Worm (Caenorhabditis elegans) whole organism, young adult: ENCODE results near the gene gcy-12.
"Not testable (repeated sequence)": the region's sequence is repeated elsewhere in the genome, so short reads cannot be mapped to it uniquely, and the experiment has no call there.

Source experiments
- B0019.2 ChIP-seq: fragments of 200-800 bp; sonication (Bioruptor generic); conservative IDR thresholded peaks from 2 replicates; pipeline ENCODE4 v1.3.6; 2022; ENCODE audit warnings: missing genetic modification reagents, missing genetic modification characterization, missing compliant biosample characterization
- C06A6.2 ChIP-seq: fragments of 200-800 bp; sonication (Bioruptor generic); conservative IDR thresholded peaks from 2 replicates; pipeline ENCODE4 v1.3.6; 2022; ENCODE audit warnings: missing genetic modification characterization, missing compliant biosample characterization
- C17E4.6 ChIP-seq: fragments of 200-800 bp; sonication (Bioruptor generic); IDR thresholded peaks from 2 replicates; pipeline ENCODE4 v1.3.6; 2022; ENCODE audit warnings: missing genetic modification reagents, missing genetic modification characterization, missing compliant biosample characterization
- D2030.7 ChIP-seq: fragments of 200-800 bp; sonication (Bioruptor generic); IDR thresholded peaks from 2 replicates; pipeline ENCODE4 v1.3.6; 2022; ENCODE audit warnings: missing genetic modification reagents, missing genetic modification characterization, missing compliant biosample characterization
- F33H1.4 ChIP-seq: fragments of 200-800 bp; sonication (Bioruptor generic); IDR thresholded peaks from 2 replicates; pipeline ENCODE4 v1.3.6; 2022; ENCODE audit warnings: missing genetic modification reagents, missing genetic modification characterization, missing compliant biosample characterization
- F39B2.1 ChIP-seq: fragments of 200-800 bp; sonication (Bioruptor generic); IDR thresholded peaks from 2 replicates; pipeline ENCODE4 v1.3.6; 2022; ENCODE audit warnings: missing genetic modification reagents, missing genetic modification characterization, missing compliant biosample characterization
- F52B5.7 ChIP-seq: sonication (generic microtip); optimal IDR thresholded peaks from 2 replicates; lab custom pipeline; 2016; ENCODE audit warnings: mild to moderate bottlenecking, missing genetic modification characterization, missing compliant biosample characterization
- F57C9.4 ChIP-seq: sonication (generic microtip); optimal IDR thresholded peaks from 2 replicates; lab custom pipeline; 2017; ENCODE audit warnings: mild to moderate bottlenecking, missing genetic modification characterization, missing compliant biosample characterization
- K11D2.4 ChIP-seq: fragments of 200-800 bp; sonication (Bioruptor generic); IDR thresholded peaks from 2 replicates; pipeline ENCODE4 v1.3.6; 2022; ENCODE audit warnings: missing genetic modification reagents, missing genetic modification characterization, missing compliant biosample characterization
- Y53G8AR.9 ChIP-seq: fragments of 200-800 bp; sonication (Bioruptor generic); conservative IDR thresholded peaks from 2 replicates; pipeline ENCODE4 v1.3.6; 2022; ENCODE audit warnings: missing genetic modification reagents, missing genetic modification characterization, missing compliant biosample characterization
- Y67H2A.10 ChIP-seq: fragments of 200-800 bp; sonication (Bioruptor generic); conservative IDR thresholded peaks from 2 replicates; pipeline ENCODE4 v1.3.6; 2022; ENCODE audit warnings: missing genetic modification reagents, missing genetic modification characterization, missing compliant biosample characterization
- ama-1 ChIP-seq, 3 experiments: fragments of 150-350 bp in 1 of 3; sonication (generic microtip) in 2 of 3; optimal IDR thresholded peaks; 2 replicates each; lab custom pipeline; 2014 to 2018; ENCODE audit warnings: missing biosample characterization in 2 of 3, missing genetic modification characterization in 2 of 3, missing genetic modification reagents in 2 of 3
- aptf-2 ChIP-seq: fragments of 200-800 bp; sonication (Bioruptor generic); conservative IDR thresholded peaks from 2 replicates; pipeline ENCODE4 v1.3.6; 2022; ENCODE audit warnings: missing genetic modification reagents, missing genetic modification characterization, missing compliant biosample characterization
- cebp-1 ChIP-seq, 2 experiments: fragments of 200-800 bp in 1 of 2; sonication (Bioruptor generic) in 1 of 2; sonication (generic microtip) in 1 of 2; IDR thresholded peaks in 1 of 2; optimal IDR thresholded peaks in 1 of 2; 2 replicates each; pipeline versions ENCODE4 v1.3.6 to Lab custom; 2017 to 2022; ENCODE audit warnings: missing compliant biosample characterization in 2 of 2, missing genetic modification characterization in 2 of 2, mild to moderate bottlenecking in 1 of 2, missing genetic modification reagents in 1 of 2, moderate library complexity in 1 of 2
- ceh-100 ChIP-seq: fragments of 200-800 bp; sonication (Bioruptor generic); IDR thresholded peaks from 2 replicates; pipeline ENCODE4 v1.3.6; 2022; ENCODE audit warnings: missing genetic modification reagents, missing genetic modification characterization, missing compliant biosample characterization
- dox-1 ChIP-seq: fragments of 200-800 bp; sonication (Bioruptor generic); IDR thresholded peaks from 2 replicates; pipeline ENCODE4 v1.3.6; 2022; ENCODE audit warnings: missing genetic modification reagents, missing genetic modification characterization, missing compliant biosample characterization
- efl-1 ChIP-seq: fragments of 150-350 bp; optimal IDR thresholded peaks from 2 replicates; lab custom pipeline; 2014; ENCODE audit warnings: missing biosample characterization, missing genetic modification reagents, missing genetic modification characterization
- egl-18 ChIP-seq: fragments of 200-800 bp; sonication (Bioruptor generic); IDR thresholded peaks from 2 replicates; pipeline ENCODE4 v1.3.6; 2022; ENCODE audit warnings: missing genetic modification reagents, missing genetic modification characterization, missing compliant biosample characterization
- egrh-3 ChIP-seq: fragments of 200-800 bp; sonication (Bioruptor generic); IDR thresholded peaks from 2 replicates; pipeline ENCODE4 v1.3.6; 2022; ENCODE audit warnings: missing genetic modification reagents, missing genetic modification characterization, missing compliant biosample characterization
- ekl-4 ChIP-seq: fragments of 200-800 bp; sonication (Bioruptor generic); IDR thresholded peaks from 2 replicates; pipeline ENCODE4 v1.3.6; 2022; ENCODE audit warnings: missing genetic modification reagents, missing genetic modification characterization, missing compliant biosample characterization
- ets-4 ChIP-seq: fragments of 200-800 bp; sonication (Bioruptor generic); optimal IDR thresholded peaks from 2 replicates; lab custom pipeline; 2018; ENCODE audit warnings: mild to moderate bottlenecking, missing genetic modification characterization, missing compliant biosample characterization
- him-1 ChIP-seq: sonication (generic microtip); optimal IDR thresholded peaks from 2 replicates; lab custom pipeline; 2016; ENCODE audit warnings: missing genotype, missing genetic modification reagents, missing genetic modification characterization, missing compliant biosample characterization
- hmg-1.2 ChIP-seq: fragments of 200-800 bp; sonication (Bioruptor generic); IDR thresholded peaks from 2 replicates; pipeline ENCODE4 v1.3.6; 2022; ENCODE audit warnings: missing genetic modification reagents, missing genetic modification characterization, missing compliant biosample characterization
- hsf-1 ChIP-seq: fragments of 200-800 bp; sonication (Bioruptor generic); IDR thresholded peaks from 2 replicates; pipeline ENCODE4 v1.3.6; 2022; ENCODE audit warnings: missing genetic modification reagents, missing genetic modification characterization, missing compliant biosample characterization
- lin-26 ChIP-seq: fragments of 200-800 bp; sonication (Bioruptor generic); IDR thresholded peaks from 2 replicates; pipeline ENCODE4 v1.3.6; 2022; ENCODE audit warnings: missing genetic modification reagents, missing genetic modification characterization, missing compliant biosample characterization
- lin-40 ChIP-seq: sonication (generic microtip); optimal IDR thresholded peaks from 2 replicates; lab custom pipeline; 2016; ENCODE audit warnings: missing genetic modification characterization, mild to moderate bottlenecking, missing compliant biosample characterization, missing genotype, missing genetic modification reagents
- lin-54 ChIP-seq: fragments of 200-800 bp; sonication (Bioruptor generic); optimal IDR thresholded peaks from 2 replicates; lab custom pipeline; 2018; ENCODE audit warnings: mild to moderate bottlenecking, missing genetic modification characterization, missing compliant biosample characterization
- lsl-1 ChIP-seq: fragments of 200-800 bp; sonication (Bioruptor generic); optimal IDR thresholded peaks from 2 replicates; lab custom pipeline; 2018; ENCODE audit warnings: mild to moderate bottlenecking, missing genetic modification characterization, moderate library complexity, missing compliant biosample characterization
- madf-6 ChIP-seq: fragments of 200-800 bp; sonication (Bioruptor generic); IDR thresholded peaks from 2 replicates; pipeline ENCODE4 v1.3.6; 2022; ENCODE audit warnings: missing genetic modification reagents, missing genetic modification characterization, missing compliant biosample characterization
- mcd-1 ChIP-seq: fragments of 200-800 bp; sonication (Bioruptor generic); IDR thresholded peaks from 2 replicates; pipeline ENCODE4 v1.3.6; 2022; ENCODE audit warnings: missing genetic modification reagents, missing genetic modification characterization, missing compliant biosample characterization
- nfyb-1 ChIP-seq: fragments of 200-800 bp; sonication (Bioruptor generic); IDR thresholded peaks from 2 replicates; pipeline ENCODE4 v1.3.6; 2022; ENCODE audit warnings: missing genetic modification reagents, missing genetic modification characterization, missing compliant biosample characterization
- nhr-80 ChIP-seq: sonication (generic microtip); optimal IDR thresholded peaks from 2 replicates; lab custom pipeline; 2016; ENCODE audit warnings: missing genetic modification characterization, missing compliant biosample characterization
- nhr-90 ChIP-seq: sonication (generic microtip); optimal IDR thresholded peaks from 2 replicates; lab custom pipeline; 2016; ENCODE audit warnings: missing genotype, mild to moderate bottlenecking, missing genetic modification characterization, missing compliant biosample characterization
- pbrm-1 ChIP-seq: fragments of 200-800 bp; sonication (Bioruptor generic); IDR thresholded peaks from 2 replicates; pipeline ENCODE4 v1.3.6; 2022; ENCODE audit warnings: missing genetic modification reagents, missing genetic modification characterization, missing compliant biosample characterization
- pha-4 ChIP-seq: fragments of 150-350 bp; sonication (generic microtip); optimal IDR thresholded peaks from 2 replicates; lab custom pipeline; 2014; ENCODE audit warnings: missing biosample characterization, missing genetic modification reagents, missing genetic modification characterization
- sdz-38 ChIP-seq: sonication (generic microtip); optimal IDR thresholded peaks from 2 replicates; lab custom pipeline; 2016; ENCODE audit warnings: missing genotype, missing genetic modification characterization, missing compliant biosample characterization
- sea-2 ChIP-seq: fragments of 200-800 bp; sonication (Bioruptor generic); IDR thresholded peaks from 2 replicates; pipeline ENCODE4 v1.3.6; 2022; ENCODE audit warnings: missing genetic modification characterization, missing compliant biosample characterization
- tbp1 ChIP-seq: fragments of 200-800 bp; sonication (Bioruptor generic); optimal IDR thresholded peaks from 2 replicates; lab custom pipeline; 2018; ENCODE audit warnings: mild to moderate bottlenecking, missing genetic modification characterization, missing compliant biosample characterization
- unc-130 ChIP-seq: sonication (generic microtip); optimal IDR thresholded peaks from 2 replicates; lab custom pipeline; 2016; ENCODE audit warnings: missing genetic modification reagents, missing genetic modification characterization, missing compliant biosample characterization
- unc-62 ChIP-seq: fragments of 150-350 bp; optimal IDR thresholded peaks from 2 replicates; lab custom pipeline; 2014; ENCODE audit warnings: missing biosample characterization, missing genetic modification reagents, missing genetic modification characterization
- zim-3 ChIP-seq: sonication (generic microtip); optimal IDR thresholded peaks from 2 replicates; lab custom pipeline; 2017; ENCODE audit warnings: mild to moderate bottlenecking, missing genetic modification characterization, moderate library complexity, missing compliant biosample characterization

The gcy-12 gene

ce11 chrII:5346350-5346749 lies 34.5 kb downstream of the gcy-12 start (continued):
- TF ChIP-seq ceh-100 (GFP tag; lab: Robert Waterston, UW) (peak; percentile 94), efl-1 (GFP tag; lab: Kevin White, UChicago) (peak; percentile 53), B0019.2 (GFP tag; lab: Robert Waterston, UW) (peak; percentile 78), aptf-2 (GFP tag; lab: Robert Waterston, UW) (peak; percentile 61; the same call in 1 of the 2 replicates), hsf-1 (GFP tag; lab: Robert Waterston, UW) (peak; percentile 69; the same call in 1 of the 2 replicates), nhr-80 (peak; percentile 1), lin-26 (peak; percentile 78), hmg-1.2 (GFP tag; lab: Robert Waterston, UW) (peak; percentile 74), egrh-3 (GFP tag; lab: Robert Waterston, UW) (peak; percentile 73), Y53G8AR.9 (GFP tag; lab: Robert Waterston, UW) (peak; percentile 77; the same call in 1 of the 2 replicates), Y67H2A.10 (GFP tag; lab: Robert Waterston, UW) (peak; percentile 63; the same call in 1 of the 2 replicates), egl-18 (GFP tag; lab: Robert Waterston, UW) (0 out of 2 replicates have a peak, but pooled peaks have one; percentile 25), sea-2 (GFP tag; lab: Robert Waterston, UW) (0 out of 2 replicates have a peak, but pooled peaks have one; percentile 50), lin-40 (peak; percentile 37), cebp-1 (GFP tag; IDR thresholded peaks at IDR 0.05; lab: Robert Waterston, UW) (peak; percentile 83), cebp-1 (tag; optimal IDR thresholded peaks at IDR 0.05; lab: Kevin White, UChicago) (peak; percentile 46), D2030.7 (GFP tag; lab: Robert Waterston, UW) (peak; percentile 90), C06A6.2 (GFP tag; lab: Robert Waterston, UW) (peak; percentile 100), lin-54 (GFP tag; lab: Kevin White, UChicago) (peak; percentile 89), F33H1.4 (GFP tag; lab: Robert Waterston, UW) (peak; percentile 70)
- TF ChIP-seq, all 124 proteins: peak for 51; not testable (repeated sequence) for 73

- TF ChIP-seq D2030.7 (GFP tag; lab: Robert Waterston, UW): peak; percentile 60
- 0 out of 2 replicates have a peak, but pooled peaks have one; percentile 35 for TF ChIP-seq lin-26
- peak; percentile 52; the same call in 1 of the 2 replicates for TF ChIP-seq ekl-4 (GFP tag; lab: Robert Waterston, UW)
- TF ChIP-seq pbrm-1: peak; percentile 68; the same call in 1 of the 2 replicates
- TF ChIP-seq C17E4.6 (GFP tag; lab: Robert Waterston, UW): peak; percentile 62; the same call in 1 of the 2 replicates
- TF ChIP-seq nfyb-1 (GFP tag; lab: Robert Waterston, UW): peak; percentile 72; the same call in 1 of the 2 replicates
- peak; percentile 83 for TF ChIP-seq mcd-1
- TF ChIP-seq cebp-1 (GFP tag; IDR thresholded peaks at IDR 0.05; lab: Robert Waterston, UW): peak; percentile 24; the same call in 1 of the 2 replicates
- TF ChIP-seq cebp-1 (tag; optimal IDR thresholded peaks at IDR 0.05; lab: Kevin White, UChicago): not testable (repeated sequence)
- peak; percentile 97 for TF ChIP-seq C06A6.2 (GFP tag; lab: Robert Waterston, UW)
- peak; percentile 30; the same call in 1 of the 2 replicates for TF ChIP-seq madf-6 (GFP tag; lab: Robert Waterston, UW)
- 0 out of 2 replicates have a peak, but pooled peaks have one; percentile 41 for TF ChIP-seq Y53G8AR.9 (GFP tag; lab: Robert Waterston, UW)
- TF ChIP-seq K11D2.4 (GFP tag; lab: Robert Waterston, UW): peak; percentile 12; the same call in 1 of the 2 replicates
- peak; percentile 83 for TF ChIP-seq ceh-100 (GFP tag; lab: Robert Waterston, UW)
- TF ChIP-seq F33H1.4 (GFP tag; lab: Robert Waterston, UW): peak; percentile 19; the same call in 1 of the 2 replicates
- TF ChIP-seq dox-1 (GFP tag; lab: Robert Waterston, UW): peak; percentile 93
- TF ChIP-seq egrh-3 (GFP tag; lab: Robert Waterston, UW): peak; percentile 42
- peak; percentile 44; the same call in 1 of the 2 replicates for TF ChIP-seq hmg-1.2 (GFP tag; lab: Robert Waterston, UW)
These were observed 38.5 kb downstream of the gcy-12 start, which contains the start of gene F09E5.8 for ce11 chrII:5350357-5350756. Gene F09E5.8, plus strand, starts transcription at chrII:5350669.

DNA sequence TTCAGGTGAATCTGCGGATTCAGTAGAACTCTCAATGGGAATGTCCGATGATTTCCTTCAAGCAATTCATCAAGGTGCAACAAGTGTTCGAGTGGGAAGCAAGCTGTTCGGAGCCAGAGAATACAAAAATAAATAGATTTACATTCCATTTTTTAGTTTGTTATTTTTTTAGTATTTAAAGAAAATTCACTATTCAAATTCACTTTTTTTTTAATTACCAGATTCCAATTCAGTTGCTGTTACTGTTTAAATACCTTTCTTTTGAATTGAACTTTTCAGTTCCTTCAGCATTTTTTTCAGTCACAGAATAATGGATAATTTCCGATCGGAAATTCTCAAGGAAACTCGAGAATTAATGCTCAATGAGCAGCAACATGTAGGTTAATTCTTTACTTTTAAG lies 40.0 kb downstream of the gcy-12 start, which contains the start of gene F09E5.7:
Gene F09E5.7, plus strand, starts transcription at position 301 of the 400 bp plus-strand sequence.
- TF ChIP-seq F57C9.4 (tag; lab: Kevin White, UChicago) (no peak), unc-62 (GFP tag; lab: Kevin White, UChicago) (no peak), ama-1 (optimal IDR thresholded peaks at IDR 0.05; lab: Kevin White, UChicago) (no peak), ama-1 (GFP tag; optimal IDR thresholded peaks at IDR 0.05; lab: Kevin White, UChicago) (no peak), him-1 (no peak), aptf-2 (GFP tag; lab: Robert Waterston, UW) (no peak), F39B2.1 (GFP tag; lab: Robert Waterston, UW) (no peak), lsl-1 (no peak), F52B5.7 (tag; lab: Kevin White, UChicago) (no peak), sdz-38 (tag; lab: Kevin White, UChicago) (no peak), K11D2.4 (GFP tag; lab: Robert Waterston, UW) (no peak), nhr-90 (tag; lab: Kevin White, UChicago) (no peak), hsf-1 (GFP tag; lab: Robert Waterston, UW) (no peak), zim-3 (tag; lab: Kevin White, UChicago) (no peak), unc-130 (GFP tag; lab: Kevin White, UChicago) (no peak), Y53G8AR.9 (GFP tag; lab: Robert Waterston, UW) (no peak), tbp1 (GFP tag; lab: Kevin White, UChicago) (no peak), pha-4 (tag; lab: Kevin White, UChicago) (no peak), ets-4 (no peak)
